Fruit fly (Drosophila melanogaster) whole organism, prepupa: ENCODE measurements around the gene Prosbeta2R2.

Experiments
- Blimp-1 ChIP-seq: fragments of 200-800 bp; sonication (Bioruptor generic); optimal IDR thresholded peaks from 3 replicates; lab custom pipeline; 2017; ENCODE audit warnings: missing biosample characterization, missing genetic modification characterization, mild to moderate bottlenecking, moderate library complexity, missing genetic modification reagents
- CG11294 ChIP-seq: fragments of 200-800 bp; sonication (Bioruptor generic); IDR thresholded peaks from 2 replicates; pipeline ENCODE4 v1.3.6; 2022; ENCODE audit warnings: missing biosample characterization, missing genetic modification characterization
- CG15336 ChIP-seq: fragments of 200-800 bp; sonication (Bioruptor generic); IDR thresholded peaks from 2 replicates; pipeline ENCODE4 v1.3.6; 2022; ENCODE audit warnings: missing biosample characterization, missing genetic modification characterization
- CG1621 ChIP-seq: fragments of 200-800 bp; sonication (Bioruptor generic); optimal IDR thresholded peaks from 3 replicates; lab custom pipeline; 2018; ENCODE audit warnings: missing biosample characterization, mild to moderate bottlenecking, missing genetic modification characterization
- CG16779 ChIP-seq: fragments of 200-800 bp; sonication (Bioruptor generic); optimal IDR thresholded peaks from 3 replicates; lab custom pipeline; 2017; ENCODE audit warnings: missing biosample characterization, mild to moderate bottlenecking, missing genetic modification characterization
- CG3032 ChIP-seq: fragments of 200-800 bp; optimal IDR thresholded peaks from 2 replicates; lab custom pipeline; 2019; ENCODE audit warnings: missing biosample characterization, mild to moderate bottlenecking, missing genetic modification characterization, moderate library complexity
- CG31627 ChIP-seq: fragments of 200-800 bp; sonication (Bioruptor generic); optimal IDR thresholded peaks from 3 replicates; lab custom pipeline; 2016; ENCODE audit warnings: missing biosample characterization, missing genetic modification characterization
- CG32006 ChIP-seq: fragments of 200-800 bp; sonication (Bioruptor generic); optimal IDR thresholded peaks from 3 replicates; lab custom pipeline; 2017; ENCODE audit warnings: missing biosample characterization, mild to moderate bottlenecking, missing genetic modification characterization
- CG34406 ChIP-seq: fragments of 200-800 bp; sonication (Bioruptor generic); optimal IDR thresholded peaks from 3 replicates; lab custom pipeline; 2016; ENCODE audit warnings: missing biosample characterization, missing genetic modification characterization
- CG4318 ChIP-seq: fragments of 200-800 bp; sonication (Bioruptor generic); optimal IDR thresholded peaks from 3 replicates; lab custom pipeline; 2017; ENCODE audit warnings: missing biosample characterization, mild to moderate bottlenecking, missing genetic modification characterization
- CG6276 ChIP-seq: fragments of 200-800 bp; sonication (Bioruptor generic); optimal IDR thresholded peaks from 2 replicates; lab custom pipeline; 2017; ENCODE audit warnings: missing biosample characterization, mild to moderate bottlenecking, missing genetic modification characterization
- CG6792 ChIP-seq: fragments of 200-800 bp; sonication (Bioruptor generic); optimal IDR thresholded peaks from 3 replicates; lab custom pipeline; 2016; ENCODE audit warnings: missing biosample characterization, missing genetic modification characterization
- CG6854 ChIP-seq: fragments of 200-800 bp; sonication (Bioruptor generic); optimal IDR thresholded peaks from 2 replicates; lab custom pipeline; 2017; ENCODE audit warnings: missing biosample characterization, mild to moderate bottlenecking, missing genetic modification characterization
- CG8119 ChIP-seq: fragments of 200-800 bp; sonication (Bioruptor generic); IDR thresholded peaks from 3 replicates; pipeline ENCODE4 v1.3.6; 2022; ENCODE audit warnings: missing biosample characterization, missing genetic modification characterization
- CG9139 ChIP-seq: fragments of 200-800 bp; sonication (Bioruptor generic); optimal IDR thresholded peaks from 3 replicates; lab custom pipeline; 2017; ENCODE audit warnings: missing biosample characterization, mild to moderate bottlenecking, missing genetic modification characterization
- Ets21C ChIP-seq: fragments of 200-800 bp; sonication (Bioruptor generic); optimal IDR thresholded peaks from 3 replicates; lab custom pipeline; 2016; ENCODE audit warnings: missing biosample characterization, missing genetic modification characterization
- Ets96B ChIP-seq: fragments of 200-800 bp; optimal IDR thresholded peaks from 2 replicates; lab custom pipeline; 2019; ENCODE audit warnings: missing biosample characterization, mild to moderate bottlenecking, missing genetic modification characterization, moderate library complexity
- Hr38 ChIP-seq: sonication (Bioruptor generic); optimal IDR thresholded peaks from 2 replicates; lab custom pipeline; 2016; ENCODE audit warnings: missing biosample characterization, missing genetic modification characterization
- Hr4 ChIP-seq: fragments of 200-800 bp; sonication (Bioruptor generic); optimal IDR thresholded peaks from 3 replicates; lab custom pipeline; 2016; ENCODE audit warnings: missing biosample characterization, missing genetic modification characterization
- Lpt ChIP-seq: fragments of 200-800 bp; sonication (Bioruptor generic); optimal IDR thresholded peaks from 3 replicates; lab custom pipeline; 2016; ENCODE audit warnings: missing biosample characterization, missing genetic modification characterization
- Smox ChIP-seq: fragments of 200-800 bp; sonication (Bioruptor generic); optimal IDR thresholded peaks from 3 replicates; lab custom pipeline; 2016; ENCODE audit warnings: missing biosample characterization, missing genetic modification characterization
- Sox102F ChIP-seq: fragments of 200-800 bp; sonication (Bioruptor generic); optimal IDR thresholded peaks from 2 replicates; lab custom pipeline; 2016; ENCODE audit warnings: missing biosample characterization, mild to moderate bottlenecking, missing genetic modification characterization
- Sox15 ChIP-seq: fragments of 200-800 bp; sonication (Bioruptor generic); optimal IDR thresholded peaks from 3 replicates; lab custom pipeline; 2016; ENCODE audit warnings: missing biosample characterization, missing genetic modification characterization
- acj6 ChIP-seq: fragments of 200-800 bp; sonication (Bioruptor generic); optimal IDR thresholded peaks from 3 replicates; lab custom pipeline; 2016; ENCODE audit warnings: missing biosample characterization, missing genetic modification characterization
- cyc ChIP-seq: fragments of 200-800 bp; sonication (Bioruptor generic); optimal IDR thresholded peaks from 3 replicates; lab custom pipeline; 2016; ENCODE audit warnings: missing biosample characterization, missing genetic modification characterization
- dsx ChIP-seq: fragments of 200-800 bp; optimal IDR thresholded peaks from 3 replicates; lab custom pipeline; 2019; ENCODE audit warnings: missing biosample characterization, mild to moderate bottlenecking, missing genetic modification characterization, moderate library complexity; ENCODE audit not compliant: poor library complexity, severe bottlenecking
- eg ChIP-seq: fragments of 200-800 bp; sonication (Bioruptor generic); IDR thresholded peaks from 3 replicates; pipeline ENCODE4 v1.3.6; 2022; ENCODE audit warnings: missing biosample characterization, missing genetic modification characterization
- esn ChIP-seq: fragments of 200-800 bp; sonication (Bioruptor generic); optimal IDR thresholded peaks from 2 replicates; lab custom pipeline; 2016; ENCODE audit warnings: missing biosample characterization, mild to moderate bottlenecking, missing genetic modification characterization, moderate library complexity
- lz ChIP-seq: fragments of 200-800 bp; sonication (Bioruptor generic); optimal IDR thresholded peaks from 3 replicates; lab custom pipeline; 2016; ENCODE audit warnings: missing biosample characterization, missing genetic modification characterization
- net ChIP-seq: fragments of 200-800 bp; sonication (Bioruptor generic); optimal IDR thresholded peaks from 3 replicates; lab custom pipeline; 2016; ENCODE audit warnings: missing biosample characterization, missing genetic modification characterization
- pdm3 ChIP-seq: fragments of 200-800 bp; sonication (Bioruptor generic); optimal IDR thresholded peaks from 3 replicates; lab custom pipeline; 2016; ENCODE audit warnings: missing biosample characterization, missing genetic modification characterization
- spab ChIP-seq: fragments of 200-800 bp; sonication (Bioruptor generic); optimal IDR thresholded peaks from 2 replicates; lab custom pipeline; 2017; ENCODE audit warnings: missing biosample characterization, mild to moderate bottlenecking, missing genetic modification characterization, missing genetic modification reagents
- ss ChIP-seq, 2 experiments: fragments of 200-800 bp; sonication (Bioruptor generic); optimal IDR thresholded peaks; 2 replicates in 1 of 2; 3 replicates in 1 of 2; lab custom pipeline; 2017 to 2018; ENCODE audit warnings: mild to moderate bottlenecking in 2 of 2, missing biosample characterization in 2 of 2, missing genetic modification characterization in 2 of 2, moderate library complexity in 1 of 2
- svp ChIP-seq: fragments of 200-800 bp; sonication (Bioruptor generic); peaks from one replicate; lab custom pipeline; 2016; ENCODE audit warnings: missing biosample characterization, missing genetic modification characterization
- topi ChIP-seq: fragments of 200-800 bp; sonication (Bioruptor generic); optimal IDR thresholded peaks from 3 replicates; lab custom pipeline; 2016; ENCODE audit warnings: missing biosample characterization, missing genetic modification characterization
- vri ChIP-seq: fragments of 200-800 bp; sonication (Bioruptor generic); optimal IDR thresholded peaks from 3 replicates; lab custom pipeline; 2016; ENCODE audit warnings: missing biosample characterization, mild to moderate bottlenecking, missing genetic modification characterization

The Prosbeta2R2 gene

dm6 chr3R:5232197-5232607, 12.9 kb upstream of the Prosbeta2R2 start, which contains the start of the genes Kat60 and Mms19 (continued):
- TF ChIP-seq Smox (no peak), CG4318 (GFP tag; lab: Kevin White, UChicago) (no peak), Ets21C (GFP tag; lab: Kevin White, UChicago) (peak; percentile 77), CG9139 (GFP tag; lab: Kevin White, UChicago) (no peak), Hr4 (GFP tag; lab: Kevin White, UChicago) (peak; percentile 71), CG32006 (GFP tag; lab: Kevin White, UChicago) (no peak), Blimp-1 (GFP tag; lab: Kevin White, UChicago) (no peak)

DNA sequence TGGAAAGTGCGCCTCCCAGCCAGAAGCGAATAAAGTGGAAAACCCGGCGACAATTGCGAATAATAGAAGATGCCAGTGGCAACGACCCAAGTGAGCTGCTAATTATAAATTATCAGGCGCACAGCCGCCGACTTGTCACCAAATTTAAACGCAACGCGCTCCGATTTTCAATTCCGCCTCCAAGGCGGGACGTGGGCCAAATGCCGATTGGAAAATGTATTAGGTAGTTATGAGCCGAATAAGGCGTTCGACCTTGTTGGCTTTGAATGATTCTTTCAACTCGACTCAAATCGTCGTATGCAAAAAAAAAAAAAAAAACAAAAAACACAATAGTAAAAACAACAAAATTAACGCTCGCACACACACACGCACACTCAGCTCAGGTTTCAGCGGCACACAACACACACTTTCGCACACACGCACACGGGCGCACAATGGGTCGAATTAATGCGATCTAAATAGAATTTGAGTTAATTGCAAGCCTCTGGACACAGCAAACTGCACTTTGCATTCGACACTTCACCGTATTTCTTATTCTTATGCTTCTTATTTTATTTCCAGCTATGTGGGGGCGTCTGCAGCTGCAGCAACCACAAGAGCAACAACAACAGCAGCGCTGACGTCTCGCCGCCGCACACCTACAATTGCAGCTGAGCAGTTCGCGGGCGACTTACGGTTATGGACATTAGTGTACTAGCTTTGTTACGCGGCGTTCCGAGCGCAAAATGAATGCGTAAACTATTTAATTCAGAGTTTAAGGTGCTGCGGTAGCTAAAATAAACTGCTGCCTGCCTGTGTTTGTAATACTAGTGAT, 12.3 kb upstream of the Prosbeta2R2 start:
- TF ChIP-seq CG1621 (tag; lab: Kevin White, UChicago) (no peak), Ets21C (GFP tag; lab: Kevin White, UChicago) (no peak), ss (GFP tag; optimal IDR thresholded peaks at IDR 0.05; lab: Kevin White, UChicago) (peak in 1 of 2 experiments; percentile 44), CG34406 (GFP tag; lab: Kevin White, UChicago) (no peak), svp (no peak), Lpt (no peak), Hr38 (GFP tag; lab: Kevin White, UChicago) (no peak), acj6 (GFP tag; lab: Kevin White, UChicago) (no peak), CG15336 (peak; percentile 32; the same call in 1 of the 2 replicates), dsx (GFP tag; lab: Kevin White, UChicago) (no peak), CG11294 (no peak), net (GFP tag; lab: Kevin White, UChicago) (no peak), lz (GFP tag; lab: Kevin White, UChicago) (no peak), esn (GFP tag; lab: Kevin White, UChicago) (no peak), Sox102F (GFP tag; lab: Kevin White, UChicago) (no peak), CG6854 (GFP tag; lab: Kevin White, UChicago) (no peak), Sox15 (GFP tag; lab: Kevin White, UChicago) (no peak), CG8119 (GFP tag; lab: Robert Waterston, UW) (peak; percentile 52), CG16779 (tag; lab: Kevin White, UChicago) (peak; percentile 53), CG3032 (tag; lab: Kevin White, UChicago) (no peak), pdm3 (GFP tag; lab: Kevin White, UChicago) (no peak), CG32006 (GFP tag; lab: Kevin White, UChicago) (no peak)

DNA sequence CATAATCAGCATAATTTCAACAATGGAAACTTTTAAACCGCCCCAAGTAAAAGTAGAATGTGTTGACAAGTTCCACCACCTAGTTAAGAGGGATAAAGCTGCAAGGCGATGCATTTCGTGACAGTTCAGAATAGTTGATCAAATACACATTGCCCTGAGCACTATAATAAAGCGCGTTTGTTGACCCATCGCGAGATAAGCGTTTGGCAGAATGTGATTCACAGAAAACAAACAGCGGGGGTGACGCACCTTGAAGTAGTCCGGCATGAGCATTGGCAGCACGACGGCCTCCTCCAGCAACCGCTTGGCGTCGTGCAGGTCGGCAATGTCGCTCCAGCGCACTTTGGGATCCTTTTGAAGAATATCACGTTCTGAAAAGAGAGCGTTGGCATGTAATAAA, 10.1 kb upstream of the Prosbeta2R2 start:
- TF ChIP-seq vri (GFP tag; lab: Kevin White, UChicago) (no peak), eg (GFP tag; lab: Robert Waterston, UW) (0 out of 3 replicates have a peak, but pooled peaks have one; percentile 31), CG4318 (GFP tag; lab: Kevin White, UChicago) (no peak), cyc (no peak), spab (GFP tag; lab: Kevin White, UChicago) (no peak), CG6276 (GFP tag; lab: Kevin White, UChicago) (no peak), CG31627 (GFP tag; lab: Kevin White, UChicago) (no peak)

dm6 chr3R:5226025-5226424, 6.7 kb upstream of the Prosbeta2R2 start, which contains the start of gene Vps37B:
Gene Vps37B (plus strand): TSS chr3R:5226158.
- no peak for TF ChIP-seq topi (GFP tag; lab: Kevin White, UChicago)
- TF ChIP-seq Ets96B (tag; lab: Kevin White, UChicago): no peak
- TF ChIP-seq CG6792 (GFP tag; lab: Kevin White, UChicago): no peak
